Worm (Caenorhabditis elegans): ENCODE data around the gene C34F11.8.

DNA sequence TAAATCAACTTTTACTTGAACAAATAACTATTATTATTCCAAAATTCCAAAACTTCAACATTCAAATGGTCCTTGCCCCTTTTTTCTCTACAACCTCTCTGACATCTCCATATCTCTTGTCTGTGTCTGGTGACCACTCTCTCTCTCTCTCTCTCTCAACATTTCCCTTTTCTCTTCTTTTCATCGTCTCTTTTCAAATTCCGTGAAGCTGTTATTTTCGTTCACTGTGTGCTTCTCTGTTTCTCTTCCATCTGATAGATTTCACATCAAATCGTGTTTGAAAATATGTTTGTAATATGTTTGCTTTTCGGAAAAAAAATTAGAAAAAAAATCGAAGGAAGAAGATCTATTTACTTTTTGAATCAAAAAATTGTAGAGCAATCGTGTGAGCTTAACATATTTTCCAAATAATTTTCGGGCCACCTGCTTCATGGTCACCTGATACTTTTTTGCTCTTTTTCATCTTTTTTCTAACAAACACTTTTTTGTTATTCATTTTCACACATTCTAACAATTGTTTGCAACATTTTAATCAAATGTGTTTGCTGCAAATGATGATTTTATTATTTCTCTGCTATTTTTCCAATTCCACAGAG lies 9.7 kb downstream of the C34F11.8 start:
- TF ChIP-seq efl-3 (GFP tag; optimal IDR thresholded peaks at IDR 0.05) = no peak
- no peak for TF ChIP-seq grh-1 (GFP tag; IDR thresholded peaks at IDR 0.05)
- no peak for TF ChIP-seq nhr-85 (tag)

Measured in whole organism, L1 larva.